Fruit fly (Drosophila melanogaster): ENCODE measurements around the gene CG7115.

The CG7115 gene

DNA sequence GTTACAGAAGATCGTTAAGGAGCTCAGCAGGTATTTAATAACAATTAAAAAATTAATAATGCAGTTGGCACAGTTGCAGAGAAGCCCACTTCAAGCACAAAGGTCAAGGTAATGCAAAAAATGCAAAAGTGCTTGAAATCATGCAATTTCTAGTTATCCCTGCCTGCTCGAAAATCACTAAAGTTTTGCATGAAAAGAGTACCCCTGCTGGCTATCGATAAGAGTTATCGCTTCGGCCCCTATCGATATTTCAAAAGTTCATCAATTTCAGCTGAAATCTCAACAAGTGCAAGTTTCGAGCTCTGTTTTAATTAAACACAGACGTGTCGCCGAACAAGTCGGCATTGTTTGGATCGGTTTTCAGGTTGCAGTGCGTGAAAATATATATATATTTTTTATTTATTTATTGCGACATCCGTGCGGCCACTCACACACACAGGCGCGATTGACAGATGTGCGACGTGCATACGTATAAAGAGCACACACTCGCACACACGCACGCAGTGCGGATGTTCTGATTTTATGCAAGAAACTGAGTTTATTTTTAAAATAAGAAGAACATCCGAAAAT, 413 bp downstream of the CG7115 start (continued):
- TF ChIP-seq stc (GFP tag; IDR thresholded peaks at IDR 0.05) = peak; percentile 48; the same call in 1 of the 2 replicates
- peak; percentile 32 for TF ChIP-seq CG15479 (GFP tag; optimal IDR thresholded peaks at IDR 0.05)
- no peak for TF ChIP-seq CG14050 (GFP tag; IDR thresholded peaks at IDR 0.05)
- no peak for TF ChIP-seq Doc2 (GFP tag; IDR thresholded peaks at IDR 0.05)
- TF ChIP-seq zfh2 (GFP tag; optimal IDR thresholded peaks at IDR 0.05) = peak; percentile 71
- TF ChIP-seq Nf-YA (GFP tag; IDR thresholded peaks at IDR 0.05) = no peak
- TF ChIP-seq CG11695 (GFP tag; IDR thresholded peaks at IDR 0.05) = no peak
- no peak for TF ChIP-seq CG15073 (GFP tag; optimal IDR thresholded peaks at IDR 0.05)
- TF ChIP-seq aop (GFP tag; IDR thresholded peaks at IDR 0.05) = peak; percentile 51; the same call in 1 of the 2 replicates
- TF ChIP-seq Jarid2 (GFP tag; optimal IDR thresholded peaks at IDR 0.05) = no peak
- peak; percentile 20 for TF ChIP-seq exex (tag; optimal IDR thresholded peaks at IDR 0.05)
- peak; percentile 78 for TF ChIP-seq Rfx (GFP tag; IDR thresholded peaks at IDR 0.05)
- peak; percentile 51 for TF ChIP-seq ind (GFP tag; optimal IDR thresholded peaks at IDR 0.05)
- TF ChIP-seq Hr78 (GFP tag; optimal IDR thresholded peaks at IDR 0.05) = no peak
- TF ChIP-seq CG2202 (tag; optimal IDR thresholded peaks at IDR 0.05) = no peak
- TF ChIP-seq Ets65A (GFP tag) = peak; percentile 92
- TF ChIP-seq lilli (GFP tag; optimal IDR thresholded peaks at IDR 0.05) = peak; percentile 78
- TF ChIP-seq CG12236 (GFP tag; optimal IDR thresholded peaks at IDR 0.05) = no peak
- TF ChIP-seq Neu2 (GFP tag; optimal IDR thresholded peaks at IDR 0.05; ENCODE audit: borderline replicate concordance) = no peak
- peak; percentile 75 for TF ChIP-seq sob (GFP tag; IDR thresholded peaks at IDR 0.05)
- TF ChIP-seq CG15696 (tag; optimal IDR thresholded peaks at IDR 0.05) = peak; percentile 40
- TF ChIP-seq CG15269 (tag; optimal IDR thresholded peaks at IDR 0.05) = peak; percentile 62
- 0 out of 2 replicates have a peak, but pooled peaks have one; percentile 39 for TF ChIP-seq CG11085 (GFP tag; IDR thresholded peaks at IDR 0.05)
- peak; percentile 85 for TF ChIP-seq HLH4C (GFP tag; IDR thresholded peaks at IDR 0.05; ENCODE audit: partially characterized antibody)
- TF ChIP-seq CHES-1-like (GFP tag; optimal IDR thresholded peaks at IDR 0.05) = peak; percentile 19
- no peak for TF ChIP-seq Ravus (GFP tag; IDR thresholded peaks at IDR 0.05)
- no peak for TF ChIP-seq CG4360 (GFP tag; IDR thresholded peaks at IDR 0.05)
- TF ChIP-seq seq (GFP tag; IDR thresholded peaks at IDR 0.05) = peak; percentile 62
- TF ChIP-seq CG7928 (GFP tag; optimal IDR thresholded peaks at IDR 0.05) = no peak
- no peak for TF ChIP-seq vfl (GFP tag; optimal IDR thresholded peaks at IDR 0.05)
- no peak for TF ChIP-seq CG1602 (GFP tag; optimal IDR thresholded peaks at IDR 0.05)
- peak; percentile 78 for TF ChIP-seq CG2116 (GFP tag; optimal IDR thresholded peaks at IDR 0.05)
- peak; percentile 70 for TF ChIP-seq nerfin-2 (GFP tag; IDR thresholded peaks at IDR 0.05; ENCODE audit: partially characterized antibody)
- TF ChIP-seq CG6654 (GFP tag; optimal IDR thresholded peaks at IDR 0.05) = no peak
- peak; percentile 62 for TF ChIP-seq CG13624 (GFP tag; optimal IDR thresholded peaks at IDR 0.05)
- no peak for TF ChIP-seq CG14667 (GFP tag; IDR thresholded peaks at IDR 0.05)
- TF ChIP-seq H2.0 (GFP tag; IDR thresholded peaks at IDR 0.05) = peak; percentile 40; the same call in 1 of the 2 replicates
- no peak for TF ChIP-seq dan (GFP tag; IDR thresholded peaks at IDR 0.05)
- peak; percentile 73 for TF ChIP-seq sqz (GFP tag; optimal IDR thresholded peaks at IDR 0.05)
- TF ChIP-seq CG11560 (tag; IDR thresholded peaks at IDR 0.05) = no peak
- 0 out of 3 replicates have a peak, but pooled peaks have one; percentile 14 for TF ChIP-seq CG2199 (GFP tag; IDR thresholded peaks at IDR 0.05)
- no peak for TF ChIP-seq Spps (tag; optimal IDR thresholded peaks at IDR 0.05)
- peak; percentile 69 for TF ChIP-seq CG17361 (GFP tag; IDR thresholded peaks at IDR 0.05)
- TF ChIP-seq otp (GFP tag; IDR thresholded peaks at IDR 0.05) = 0 out of 3 replicates have a peak, but pooled peaks have one; percentile 15
- TF ChIP-seq amos (GFP tag; IDR thresholded peaks at IDR 0.05; ENCODE audit: partially characterized antibody) = peak; percentile 82
- TF ChIP-seq ara (GFP tag; IDR thresholded peaks at IDR 0.05) = no peak
- TF ChIP-seq eyg (GFP tag; optimal IDR thresholded peaks at IDR 0.05) = no peak
- TF ChIP-seq pan (optimal IDR thresholded peaks at IDR 0.05) = no peak
- peak in 1 of 2 experiments; percentile 73 for TF ChIP-seq pan (GFP tag; optimal IDR thresholded peaks at IDR 0.05 in 1 of 2, IDR thresholded peaks at IDR 0.05 in 1 of 2)
- peak; percentile 28 for TF ChIP-seq CG34376 (GFP tag; optimal IDR thresholded peaks at IDR 0.05)
- peak; percentile 58 for TF ChIP-seq sug (tag; optimal IDR thresholded peaks at IDR 0.05)
